Fruit fly (Drosophila melanogaster) whole organism, embryonic: ENCODE data around the gene COX7AL2.

ENCODE experiments used
- Atf6 ChIP-seq: fragments of 200-800 bp; sonication (Bioruptor generic); IDR thresholded peaks from 2 replicates; pipeline ENCODE4 v1.3.6; 2022; ENCODE audit warnings: missing biosample characterization, missing genetic modification characterization
- C15 ChIP-seq: fragments of 200-800 bp; sonication (Bioruptor generic); IDR thresholded peaks from 3 replicates; pipeline ENCODE4 v1.3.6; 2022; ENCODE audit warnings: missing biosample characterization, missing genetic modification characterization
- CG10267 ChIP-seq: fragments of 200-800 bp; sonication (Bioruptor generic); optimal IDR thresholded peaks from 2 replicates; lab custom pipeline; 2018; ENCODE audit warnings: missing biosample characterization, mild to moderate bottlenecking, missing genetic modification characterization, moderate library complexity
- CG11085 ChIP-seq: fragments of 200-800 bp; sonication (Bioruptor generic); IDR thresholded peaks from 2 replicates; pipeline ENCODE4 v1.3.6; 2022; ENCODE audit warnings: missing biosample characterization, missing genetic modification characterization
- CG11247 ChIP-seq: fragments of 200-800 bp; sonication (Bioruptor generic); IDR thresholded peaks from 2 replicates; pipeline ENCODE4 v1.3.6; 2022; ENCODE audit warnings: missing biosample characterization, missing genetic modification characterization
- CG11504 ChIP-seq: fragments of 200-800 bp; sonication (Bioruptor generic); optimal IDR thresholded peaks from 3 replicates; lab custom pipeline; 2019; ENCODE audit warnings: missing biosample characterization, mild to moderate bottlenecking, missing genetic modification characterization, moderate library complexity
- CG12219 ChIP-seq: fragments of 200-800 bp; sonication (Bioruptor generic); optimal IDR thresholded peaks from 3 replicates; lab custom pipeline; 2018; ENCODE audit warnings: missing biosample characterization, mild to moderate bottlenecking, missing genetic modification characterization
- CG12769 ChIP-seq: fragments of 200-800 bp; sonication (Bioruptor generic); optimal IDR thresholded peaks from 2 replicates; lab custom pipeline; 2019; ENCODE audit warnings: missing biosample characterization, mild to moderate bottlenecking, missing genetic modification characterization, moderate library complexity
- CG12942 ChIP-seq: fragments of 200-800 bp; sonication (Bioruptor generic); optimal IDR thresholded peaks from 3 replicates; lab custom pipeline; 2016; ENCODE audit warnings: missing biosample characterization, missing genetic modification characterization
- CG15269 ChIP-seq: fragments of 200-800 bp; sonication (Bioruptor generic); optimal IDR thresholded peaks from 2 replicates; lab custom pipeline; 2018; ENCODE audit warnings: missing biosample characterization, mild to moderate bottlenecking, missing genetic modification characterization, moderate library complexity
- CG1603 ChIP-seq: fragments of 200-800 bp; sonication (Bioruptor generic); optimal IDR thresholded peaks from 2 replicates; lab custom pipeline; 2019; ENCODE audit warnings: missing biosample characterization, mild to moderate bottlenecking, missing genetic modification characterization, moderate library complexity
- CG1832 ChIP-seq: fragments of 200-800 bp; sonication (Bioruptor generic); optimal IDR thresholded peaks from 2 replicates; lab custom pipeline; 2017; ENCODE audit warnings: missing biosample characterization, mild to moderate bottlenecking, missing genetic modification characterization, inconsistent platforms
- CG2889 ChIP-seq: fragments of 200-800 bp; sonication (Bioruptor generic); IDR thresholded peaks from 3 replicates; pipeline ENCODE4 v1.3.6; 2022; ENCODE audit warnings: missing biosample characterization, missing genetic modification characterization
- CG3726 ChIP-seq: fragments of 200-800 bp; sonication (Bioruptor generic); IDR thresholded peaks from 3 replicates; pipeline ENCODE4, ENCODE4 v1.3.6; 2022; ENCODE audit warnings: missing biosample characterization, missing genetic modification characterization
- CG4360 ChIP-seq: fragments of 200-800 bp; sonication (Bioruptor generic); IDR thresholded peaks from 2 replicates; pipeline ENCODE4 v1.3.6; 2022; ENCODE audit warnings: missing biosample characterization, missing genetic modification characterization
- CG6175 ChIP-seq: fragments of 200-800 bp; sonication (Bioruptor generic); IDR thresholded peaks from 3 replicates; pipeline ENCODE4 v1.3.6; 2022; ENCODE audit warnings: missing biosample characterization, missing genetic modification characterization
- CG6791 ChIP-seq: fragments of 200-800 bp; sonication (Bioruptor generic); IDR thresholded peaks from 3 replicates; pipeline ENCODE4 v1.3.6; 2022; ENCODE audit warnings: missing biosample characterization, missing genetic modification characterization; ENCODE audit not compliant: partially characterized antibody
- CG7357 ChIP-seq: fragments of 200-800 bp; sonication (Bioruptor generic); IDR thresholded peaks from 3 replicates; pipeline ENCODE4 v1.3.6; 2022; ENCODE audit warnings: missing biosample characterization, missing genetic modification characterization
- CG7745 ChIP-seq: fragments of 200-800 bp; sonication (Bioruptor generic); optimal IDR thresholded peaks from 2 replicates; lab custom pipeline; 2018; ENCODE audit warnings: missing biosample characterization, mild to moderate bottlenecking, missing genetic modification characterization, moderate library complexity
- CG8290 ChIP-seq, 3 experiments: fragments of 200-800 bp; sonication (Bioruptor generic); optimal IDR thresholded peaks; 2 replicates each; lab custom pipeline; 2016 to 2019; ENCODE audit warnings: missing biosample characterization in 3 of 3, missing genetic modification characterization in 3 of 3, mild to moderate bottlenecking in 2 of 3, moderate library complexity in 1 of 3
- Chrac-16 ChIP-seq: fragments of 200-800 bp; sonication (Bioruptor generic); optimal IDR thresholded peaks from 3 replicates; lab custom pipeline; 2016; ENCODE audit warnings: missing biosample characterization, missing genetic modification characterization
- Dip2 ChIP-seq: fragments of 200-800 bp; sonication (Bioruptor generic); IDR thresholded peaks from 2 replicates; pipeline ENCODE4 v1.3.6; 2022; ENCODE audit warnings: missing biosample characterization, missing genetic modification characterization
- Hr51 ChIP-seq, 2 experiments: fragments of 200-800 bp; sonication (Bioruptor generic); optimal IDR thresholded peaks; 2 replicates in 1 of 2; 3 replicates in 1 of 2; lab custom pipeline; 2016 to 2018; ENCODE audit warnings: missing biosample characterization in 2 of 2, missing genetic modification characterization in 2 of 2, mild to moderate bottlenecking in 1 of 2, moderate library complexity in 1 of 2
- Lim3 ChIP-seq: fragments of 200-800 bp; sonication (Bioruptor generic); IDR thresholded peaks from 2 replicates; pipeline ENCODE4 v1.3.6; 2022; ENCODE audit warnings: missing biosample characterization, missing genetic modification characterization
- Opbp ChIP-seq: fragments of 200-800 bp; sonication (Bioruptor generic); IDR thresholded peaks from 3 replicates; pipeline ENCODE4 v1.3.6; 2022; ENCODE audit warnings: missing biosample characterization, missing genetic modification characterization; ENCODE audit not compliant: partially characterized antibody
- Trl ChIP-seq, 3 experiments: fragments of >200 bp in 2 of 3; fragments of 200-800 bp in 1 of 3; sonication (Bioruptor generic) in 1 of 3; optimal IDR thresholded peaks; 2 replicates in 1 of 3; 3 replicates in 2 of 3; lab custom pipeline; 2016 to 2017; ENCODE audit warnings: missing biosample characterization in 1 of 3, missing genetic modification characterization in 1 of 3
- Xbp1 ChIP-seq: fragments of 200-800 bp; sonication (Bioruptor generic); optimal IDR thresholded peaks from 3 replicates; lab custom pipeline; 2016; ENCODE audit warnings: missing biosample characterization, mild to moderate bottlenecking, missing genetic modification characterization
- ac ChIP-seq: fragments of 200-800 bp; sonication (Bioruptor generic); optimal IDR thresholded peaks from 3 replicates; lab custom pipeline; 2017; ENCODE audit warnings: missing biosample characterization, mild to moderate bottlenecking, missing genetic modification characterization
- ap ChIP-seq: fragments of 200-800 bp; sonication (Bioruptor generic); IDR thresholded peaks from 2 replicates; pipeline ENCODE4 v1.3.6; 2022; ENCODE audit warnings: missing biosample characterization, missing genetic modification characterization
- ash1 ChIP-seq: fragments of 200-800 bp; sonication (Bioruptor generic); optimal IDR thresholded peaks from 2 replicates; lab custom pipeline; 2018; ENCODE audit warnings: missing biosample characterization, mild to moderate bottlenecking, missing genetic modification characterization
- bbx ChIP-seq: fragments of 200-800 bp; sonication (Bioruptor generic); IDR thresholded peaks from 2 replicates; pipeline ENCODE4 v1.3.6; 2022; ENCODE audit warnings: missing biosample characterization, missing genetic modification characterization; ENCODE audit not compliant: partially characterized antibody
- cas ChIP-seq: fragments of 200-800 bp; sonication (Bioruptor generic); IDR thresholded peaks from 2 replicates; pipeline ENCODE4 v1.3.6; 2022; ENCODE audit warnings: missing biosample characterization, missing genetic modification characterization
- chinmo ChIP-seq: fragments of 200-800 bp; sonication (Bioruptor generic); IDR thresholded peaks from 4 replicates; pipeline ENCODE4 v1.3.6; 2022; ENCODE audit warnings: missing biosample characterization, missing genetic modification characterization; ENCODE audit not compliant: partially characterized antibody
- chm ChIP-seq: fragments of 200-800 bp; sonication (Bioruptor generic); IDR thresholded peaks from 2 replicates; pipeline ENCODE4 v1.3.6; 2022; ENCODE audit warnings: missing biosample characterization, missing genetic modification characterization
- crc ChIP-seq: fragments of 200-800 bp; sonication (Bioruptor generic); optimal IDR thresholded peaks from 2 replicates; lab custom pipeline; 2016; ENCODE audit warnings: missing biosample characterization, missing genetic modification characterization
- dan ChIP-seq: fragments of 200-800 bp; sonication (Bioruptor generic); IDR thresholded peaks from 2 replicates; pipeline ENCODE4 v1.3.6; 2022; ENCODE audit warnings: missing biosample characterization, missing genetic modification characterization
- disco-r ChIP-seq: fragments of 200-800 bp; sonication (Bioruptor generic); optimal IDR thresholded peaks from 2 replicates; lab custom pipeline; 2016; ENCODE audit warnings: missing biosample characterization, missing genetic modification characterization
- dmrt11E ChIP-seq: fragments of 200-800 bp; sonication (Bioruptor generic); optimal IDR thresholded peaks from 3 replicates; lab custom pipeline; 2018; ENCODE audit warnings: missing biosample characterization, mild to moderate bottlenecking, missing genetic modification characterization, moderate library complexity
- ind ChIP-seq: fragments of 200-800 bp; sonication (Bioruptor generic); optimal IDR thresholded peaks from 3 replicates; lab custom pipeline; 2016; ENCODE audit warnings: missing biosample characterization, missing genetic modification characterization
- kay ChIP-seq: fragments of 200-800 bp; sonication (Bioruptor generic); optimal IDR thresholded peaks from 2 replicates; lab custom pipeline; 2016; ENCODE audit warnings: missing biosample characterization, missing genetic modification characterization
- lmd ChIP-seq: fragments of 200-800 bp; sonication (Bioruptor generic); IDR thresholded peaks from 2 replicates; pipeline ENCODE4 v1.3.6; 2022; ENCODE audit warnings: missing biosample characterization, missing genetic modification characterization
- odd ChIP-seq: fragments of 200-800 bp; sonication (Bioruptor generic); optimal IDR thresholded peaks from 2 replicates; lab custom pipeline; 2017; ENCODE audit warnings: missing biosample characterization, mild to moderate bottlenecking, missing genetic modification characterization
- prd ChIP-seq, 3 experiments: fragments of >200 bp in 2 of 3; fragments of 200-800 bp in 1 of 3; sonication (Bioruptor generic) in 1 of 3; optimal IDR thresholded peaks in 2 of 3; IDR thresholded peaks in 1 of 3; 2 replicates in 2 of 3; 3 replicates in 1 of 3; pipeline versions ENCODE4 v1.3.6 to Lab custom; 2017 to 2022; ENCODE audit warnings: missing biosample characterization in 1 of 3, missing genetic modification characterization in 1 of 3
- pzg ChIP-seq: fragments of 200-800 bp; sonication (Bioruptor generic); optimal IDR thresholded peaks from 3 replicates; lab custom pipeline; 2018; ENCODE audit warnings: missing biosample characterization, mild to moderate bottlenecking, missing genetic modification characterization, moderate library complexity
- tna ChIP-seq: fragments of 200-800 bp; sonication (Bioruptor generic); IDR thresholded peaks from 2 replicates; pipeline ENCODE4 v1.3.6; 2022; ENCODE audit warnings: missing biosample characterization, missing genetic modification characterization; ENCODE audit not compliant: partially characterized antibody
- ttk ChIP-seq: fragments of 200-800 bp; sonication (Bioruptor generic); IDR thresholded peaks from 2 replicates; pipeline ENCODE4 v2.1.2; 2022; ENCODE audit warnings: missing biosample characterization, missing genetic modification characterization
- tx ChIP-seq: fragments of 200-800 bp; sonication (Bioruptor generic); optimal IDR thresholded peaks from 2 replicates; lab custom pipeline; 2016; ENCODE audit warnings: missing biosample characterization, missing genetic modification characterization
- yki ChIP-seq: fragments of >200 bp; optimal IDR thresholded peaks from 3 replicates; lab custom pipeline; 2018
- zfh2 ChIP-seq: fragments of 200-800 bp; sonication (Bioruptor generic); optimal IDR thresholded peaks from 2 replicates; lab custom pipeline; 2016; ENCODE audit warnings: missing biosample characterization, missing genetic modification characterization

COX7AL2 gene

dm6 chr2L:2221649-2222150 is 24.0 kb upstream of the COX7AL2 start (continued):
- TF ChIP-seq CG12219, result peak; percentile 96
- peak; percentile 85 for TF ChIP-seq dan (GFP tag; lab: Robert Waterston, UW)
- TF ChIP-seq CG3726 (GFP tag; lab: Robert Waterston, UW), result peak; percentile 94
- no peak for TF ChIP-seq prd (optimal IDR thresholded peaks at IDR 0.05; lab: Kevin White, UChicago)
- TF ChIP-seq prd (GFP tag; IDR thresholded peaks at IDR 0.05; lab: Robert Waterston, UW), result peak; percentile 98
- peak; percentile 91; the same call in 3 of the 4 replicates for TF ChIP-seq chinmo (GFP tag; lab: Robert Waterston, UW)
- peak; percentile 96 for TF ChIP-seq kay
- TF ChIP-seq tna (GFP tag; lab: Robert Waterston, UW), result no peak
- peak; percentile 99 for TF ChIP-seq CG12769 (tag; lab: Kevin White, UChicago)
- TF ChIP-seq ind (GFP tag; lab: Kevin White, UChicago), result peak; percentile 94
- peak; percentile 97 for TF ChIP-seq Chrac-16 (GFP tag; lab: Kevin White, UChicago)
- no peak for TF ChIP-seq bbx (GFP tag; lab: Robert Waterston, UW)
- peak; percentile 95 for TF ChIP-seq CG12942 (GFP tag; lab: Kevin White, UChicago)
- peak; percentile 90 for TF ChIP-seq CG8290 (GFP tag; optimal IDR thresholded peaks at IDR 0.05; lab: Kevin White, UChicago)
- TF ChIP-seq CG8290 (tag; optimal IDR thresholded peaks at IDR 0.05; lab: Kevin White, UChicago), result peak; percentile 43 to 98
- TF ChIP-seq CG10267 (tag; lab: Kevin White, UChicago), result peak; percentile 91
- peak; percentile 87 for TF ChIP-seq CG7357 (GFP tag; lab: Robert Waterston, UW)
- TF ChIP-seq CG1603 (tag; lab: Kevin White, UChicago), result peak; percentile 96
- TF ChIP-seq chm (GFP tag; lab: Robert Waterston, UW), result peak; percentile 98
- TF ChIP-seq CG1832 (GFP tag; lab: Kevin White, UChicago), result no peak
- peak; percentile 96 for TF ChIP-seq CG2889 (GFP tag; lab: Robert Waterston, UW)
- TF ChIP-seq Xbp1 (GFP tag; lab: Kevin White, UChicago), result peak; percentile 95
- TF ChIP-seq lmd, result peak; percentile 98
- TF ChIP-seq CG7745 (tag; lab: Kevin White, UChicago), result peak; percentile 57
- TF ChIP-seq pzg (GFP tag; lab: Kevin White, UChicago), result peak; percentile 26
- TF ChIP-seq dmrt11E (tag; lab: Kevin White, UChicago), result peak; percentile 89
- TF ChIP-seq crc (GFP tag; lab: Kevin White, UChicago), result peak; percentile 91
- peak; percentile 95 for TF ChIP-seq odd (GFP tag; lab: Kevin White, UChicago)
- TF ChIP-seq CG6175 (GFP tag; lab: Robert Waterston, UW), result peak; percentile 96
- TF ChIP-seq disco-r (GFP tag; lab: Kevin White, UChicago), result peak; percentile 96
- peak; percentile 95 to 96 for TF ChIP-seq Hr51 (GFP tag; optimal IDR thresholded peaks at IDR 0.05; lab: Kevin White, UChicago)
- TF ChIP-seq C15 (GFP tag; lab: Robert Waterston, UW), result peak; percentile 96
- TF ChIP-seq cas (GFP tag; lab: Robert Waterston, UW), result peak; percentile 95
- peak; percentile 75 for TF ChIP-seq ac (GFP tag; lab: Kevin White, UChicago)
- TF ChIP-seq ttk (GFP tag; lab: Robert Waterston, UW), result peak; percentile 98
- no peak for TF ChIP-seq yki (lab: Kevin White, UChicago)
- peak; percentile 56 to 92 for TF ChIP-seq Trl (optimal IDR thresholded peaks at IDR 0.05; lab: Kevin White, UChicago)
- peak; percentile 87 for TF ChIP-seq Trl (GFP tag; optimal IDR thresholded peaks at IDR 0.05; lab: Kevin White, UChicago)
- no peak for TF ChIP-seq CG6791 (GFP tag; lab: Robert Waterston, UW)
- TF ChIP-seq Opbp (GFP tag; lab: Robert Waterston, UW), result no peak
- peak; percentile 95 for TF ChIP-seq zfh2 (GFP tag; lab: Kevin White, UChicago)
- TF ChIP-seq CG4360 (GFP tag; lab: Robert Waterston, UW), result peak; percentile 80
- peak; percentile 94 for TF ChIP-seq tx (GFP tag; lab: Kevin White, UChicago)
- TF ChIP-seq ap (GFP tag; lab: Robert Waterston, UW), result peak; percentile 97
- TF ChIP-seq CG11504 (tag; lab: Kevin White, UChicago), result peak; percentile 95
- peak; percentile 95 for TF ChIP-seq CG11085 (GFP tag; lab: Robert Waterston, UW)
- TF ChIP-seq ash1 (GFP tag; lab: Kevin White, UChicago), result peak; percentile 76
- TF ChIP-seq Dip2, result peak; percentile 67; the same call in 1 of the 2 replicates
- TF ChIP-seq CG11247 (GFP tag; lab: Robert Waterston, UW), result peak; percentile 99
- peak; percentile 99 for TF ChIP-seq CG15269 (tag; lab: Kevin White, UChicago)
- TF ChIP-seq Lim3 (GFP tag; lab: Robert Waterston, UW), result peak; percentile 81
- TF ChIP-seq Atf6 (GFP tag; lab: Robert Waterston, UW), result peak; percentile 99
